Worm (Caenorhabditis elegans): ENCODE results near the gene perm-1.

Gene perm-1

ce11 chrII:7860221-7860928 lies 20.2 kb upstream of the perm-1 start, which contains the start of gene lin-5 (continued):
- TF ChIP-seq lir-3 (tag; optimal IDR thresholded peaks at IDR 0.05) (no peak), ceh-82 (tag; optimal IDR thresholded peaks at IDR 0.05) (no peak), arid-1 (GFP tag; conservative IDR thresholded peaks at IDR 0.05) (no peak; the same call in 1 of the 2 replicates), zip-11 (GFP tag; IDR thresholded peaks at IDR 0.05) (no peak), hif-1 (tag; optimal IDR thresholded peaks at IDR 0.05) (peak in 1 of 2 experiments; percentile 74), Y5F2A.4 (GFP tag; optimal IDR thresholded peaks at IDR 0.05) (no peak), nhr-76 (tag; optimal IDR thresholded peaks at IDR 0.05) (no peak), zfp-3 (GFP tag; conservative IDR thresholded peaks at IDR 0.05) (no peak), nhr-10 (tag; optimal IDR thresholded peaks at IDR 0.05) (no peak), madf-9 (GFP tag; conservative IDR thresholded peaks at IDR 0.05) (no peak), daf-19 (GFP tag; conservative IDR thresholded peaks at IDR 0.05) (no peak), spr-3 (GFP tag; optimal IDR thresholded peaks at IDR 0.05) (no peak), sdz-12 (GFP tag; optimal IDR thresholded peaks at IDR 0.05) (no peak), madf-5 (GFP tag; IDR thresholded peaks at IDR 0.05) (no peak), ceh-32 (tag; optimal IDR thresholded peaks at IDR 0.05; ENCODE audit: poor library complexity) (no peak), aha-1 (tag) (peak; percentile 94), mxl-3 (GFP tag; optimal IDR thresholded peaks at IDR 0.05) (peak; percentile 27), nhr-102 (tag; optimal IDR thresholded peaks at IDR 0.05) (no peak), nhr-25 (tag; optimal IDR thresholded peaks at IDR 0.05; ENCODE audit: borderline replicate concordance, insufficient read depth) (no peak), T20F7.1 (GFP tag; optimal IDR thresholded peaks at IDR 0.05) (peak; percentile 58), nhr-6 (tag; optimal IDR thresholded peaks at IDR 0.05) (no peak), Y105C5A.15 (GFP tag; IDR thresholded peaks at IDR 0.05) (no peak)

- TF ChIP-seq set-16 (GFP tag; IDR thresholded peaks at IDR 0.05) (peak; percentile 91), egl-43 (GFP tag; IDR thresholded peaks at IDR 0.05) (0 out of 2 replicates have a peak, but pooled peaks have one; percentile 24), dpl-1 (GFP tag; optimal IDR thresholded peaks at IDR 0.05) (peak; percentile 1), tra-1 (GFP tag; IDR thresholded peaks at IDR 0.05) (no peak)
Measured at ce11 chrII:7863480-7864125, 17.0 kb upstream of the perm-1 start.

- TF ChIP-seq mes-2 (tag; optimal IDR thresholded peaks at IDR 0.05; ENCODE audit: poor library complexity, severe bottlenecking) = peak; percentile 55
- TF ChIP-seq F26F4.8 (GFP tag; conservative IDR thresholded peaks at IDR 0.05) = no peak
- peak in 1 of 2 experiments; percentile 82 for TF ChIP-seq lsy-2 (tag; optimal IDR thresholded peaks at IDR 0.05)
- no peak for TF ChIP-seq hif-1 (tag; optimal IDR thresholded peaks at IDR 0.05)
- no peak for TF ChIP-seq D1046.2 (GFP tag; IDR thresholded peaks at IDR 0.05)
- TF ChIP-seq lin-13 (GFP tag; optimal IDR thresholded peaks at IDR 0.05) = no peak
- peak; percentile 26 for TF ChIP-seq dpl-1 (GFP tag; optimal IDR thresholded peaks at IDR 0.05)
- no peak for TF ChIP-seq nhr-111 (GFP tag; optimal IDR thresholded peaks at IDR 0.05)
- TF ChIP-seq Y5F2A.4 (GFP tag; optimal IDR thresholded peaks at IDR 0.05) = no peak
- TF ChIP-seq T20F7.1 (GFP tag; optimal IDR thresholded peaks at IDR 0.05) = peak; percentile 43
- no peak for TF ChIP-seq attf-4 (tag; optimal IDR thresholded peaks at IDR 0.05)
- TF ChIP-seq lin-38 (GFP tag; IDR thresholded peaks at IDR 0.05) = peak; percentile 14; the same call in 1 of the 2 replicates
- no peak for TF ChIP-seq fos-1 (tag; optimal IDR thresholded peaks at IDR 0.05)
- peak; percentile 2 for TF ChIP-seq hlh-30 (tag; optimal IDR thresholded peaks at IDR 0.05; ENCODE audit: insufficient read depth)
- TF ChIP-seq daf-16 (GFP tag; optimal IDR thresholded peaks at IDR 0.05) = no peak
- peak; percentile 72 for TF ChIP-seq daf-16 (tag; optimal IDR thresholded peaks at IDR 0.05)
- no peak for TF ChIP-seq egl-27 (tag; optimal IDR thresholded peaks at IDR 0.05)
- no peak for TF ChIP-seq nhr-10 (tag; optimal IDR thresholded peaks at IDR 0.05)
- TF ChIP-seq ces-1 (GFP tag; optimal IDR thresholded peaks at IDR 0.05) = no peak
- TF ChIP-seq mdt-29 (GFP tag; IDR thresholded peaks at IDR 0.05) = no peak
- TF ChIP-seq dve-1 (tag; optimal IDR thresholded peaks at IDR 0.05; ENCODE audit: insufficient read depth) = peak; percentile 10
- TF ChIP-seq F49E8.2 (tag; optimal IDR thresholded peaks at IDR 0.05; ENCODE audit: borderline replicate concordance) = no peak
- no peak for TF ChIP-seq Y105C5A.15 (GFP tag; IDR thresholded peaks at IDR 0.05)
- no peak for TF ChIP-seq sdz-12 (GFP tag; optimal IDR thresholded peaks at IDR 0.05)
- no peak for TF ChIP-seq fkh-10 (GFP tag; optimal IDR thresholded peaks at IDR 0.05)
- TF ChIP-seq hmg-1.1 (GFP tag; IDR thresholded peaks at IDR 0.05) = no peak
- no peak for TF ChIP-seq madf-5 (GFP tag; IDR thresholded peaks at IDR 0.05)
Measured at ce11 chrII:7864207-7864606, 16.4 kb upstream of the perm-1 start, which contains the start of gene ostb-1. Gene ostb-1, plus strand, starts transcription at chrII:7864507.

Measured in whole organism, L4 larva.